Worm (Caenorhabditis elegans): ENCODE measurements around the gene clec-221.

Gene clec-221

ce11 chrV:10938739-10939138 lies 15.5 kb downstream of the clec-221 start, which contains the start of gene F17C11.11:
Gene F17C11.11 (minus strand): TSS chrV:10938817.
- TF ChIP-seq lin-32 (GFP tag; optimal IDR thresholded peaks at IDR 0.05): no peak
- TF ChIP-seq elt-1 (tag; optimal IDR thresholded peaks at IDR 0.05; ENCODE audit: borderline replicate concordance, insufficient read depth): no peak
- TF ChIP-seq drap-1 (GFP tag; optimal IDR thresholded peaks at IDR 0.05): no peak
- no peak for TF ChIP-seq zip-8 (tag; optimal IDR thresholded peaks at IDR 0.05)
- no peak for TF ChIP-seq mep-1 (tag; optimal IDR thresholded peaks at IDR 0.05)
- peak; percentile 5 for TF ChIP-seq hlh-1 (tag; optimal IDR thresholded peaks at IDR 0.05)
- TF ChIP-seq nhr-28 (tag; optimal IDR thresholded peaks at IDR 0.05): no peak

- TF ChIP-seq ceh-43 (GFP tag; optimal IDR thresholded peaks at IDR 0.05) (no peak), ztf-11 (tag; optimal IDR thresholded peaks at IDR 0.05) (no peak), pha-4 (tag; optimal IDR thresholded peaks at IDR 0.05) (no peak), unc-39 (tag; optimal IDR thresholded peaks at IDR 0.05) (no peak), nhr-237 (tag; optimal IDR thresholded peaks at IDR 0.05) (no peak), hlh-1 (tag; optimal IDR thresholded peaks at IDR 0.05) (no peak), mab-5 (tag; optimal IDR thresholded peaks at IDR 0.05) (no peak), nhr-2 (tag; optimal IDR thresholded peaks at IDR 0.05) (no peak), elt-3 (tag; optimal IDR thresholded peaks at IDR 0.05) (no peak), mep-1 (tag; optimal IDR thresholded peaks at IDR 0.05) (no peak), snpc-4 (tag; optimal IDR thresholded peaks at IDR 0.05) (no peak), sptf-1 (tag; optimal IDR thresholded peaks at IDR 0.05) (no peak), lin-32 (GFP tag; optimal IDR thresholded peaks at IDR 0.05) (no peak), ceh-83 (GFP tag; optimal IDR thresholded peaks at IDR 0.05) (no peak), nhr-28 (tag; optimal IDR thresholded peaks at IDR 0.05) (no peak), M03D4.4 (tag; optimal IDR thresholded peaks at IDR 0.05) (no peak), nhr-12 (tag; optimal IDR thresholded peaks at IDR 0.05) (no peak), cnd-1 (tag; optimal IDR thresholded peaks at IDR 0.05) (no peak)
Measured at ce11 chrV:10937294-10937693, 16.9 kb downstream of the clec-221 start.

ce11 chrV:10936681-10937080 lies 17.6 kb downstream of the clec-221 start, which contains the start of gene F17C11.12:
Gene F17C11.12 (minus strand): TSS chrV:10936920.
- no peak for TF ChIP-seq pha-4 (tag; optimal IDR thresholded peaks at IDR 0.05)
- TF ChIP-seq snpc-4 (tag; optimal IDR thresholded peaks at IDR 0.05): no peak
- TF ChIP-seq sem-2 (GFP tag; optimal IDR thresholded peaks at IDR 0.05): no peak
- no peak for TF ChIP-seq nhr-2 (tag; optimal IDR thresholded peaks at IDR 0.05)
- no peak for TF ChIP-seq lsy-2 (tag; optimal IDR thresholded peaks at IDR 0.05)
- TF ChIP-seq nhr-76 (tag; optimal IDR thresholded peaks at IDR 0.05): no peak
- TF ChIP-seq lin-13 (tag; optimal IDR thresholded peaks at IDR 0.05): no peak
- TF ChIP-seq M03D4.4 (tag; optimal IDR thresholded peaks at IDR 0.05): no peak
- no peak for TF ChIP-seq bed-3 (GFP tag; optimal IDR thresholded peaks at IDR 0.05)
- TF ChIP-seq nhr-237 (tag; optimal IDR thresholded peaks at IDR 0.05): no peak
- no peak for TF ChIP-seq ztf-11 (tag; optimal IDR thresholded peaks at IDR 0.05)
- no peak for TF ChIP-seq nhr-28 (tag; optimal IDR thresholded peaks at IDR 0.05)

ce11 chrV:10932411-10932810 lies 21.8 kb downstream of the clec-221 start, which contains the start of gene F58B4.5:
Gene F58B4.5 (plus strand): TSS chrV:10932693.
- no peak for TF ChIP-seq pha-4 (tag; optimal IDR thresholded peaks at IDR 0.05)
- TF ChIP-seq ces-1 (GFP tag; optimal IDR thresholded peaks at IDR 0.05): no peak
- no peak for TF ChIP-seq ham-2 (GFP tag; optimal IDR thresholded peaks at IDR 0.05)
- no peak for TF ChIP-seq mab-5 (tag; optimal IDR thresholded peaks at IDR 0.05)
- TF ChIP-seq nhr-76 (tag; optimal IDR thresholded peaks at IDR 0.05): no peak
- TF ChIP-seq drap-1 (GFP tag; optimal IDR thresholded peaks at IDR 0.05): no peak
- no peak for TF ChIP-seq blmp-1 (tag; optimal IDR thresholded peaks at IDR 0.05)
- no peak for TF ChIP-seq lsy-2 (tag; optimal IDR thresholded peaks at IDR 0.05)

- no peak for TF ChIP-seq lin-32 (GFP tag; optimal IDR thresholded peaks at IDR 0.05)
- TF ChIP-seq ztf-11 (tag; optimal IDR thresholded peaks at IDR 0.05): no peak
- TF ChIP-seq elt-3 (tag; optimal IDR thresholded peaks at IDR 0.05): no peak
Measured at ce11 chrV:10931189-10931588, 23.0 kb downstream of the clec-221 start, which contains the start of gene scvp-1. Gene scvp-1 (minus strand): TSS chrV:10931289.

- TF ChIP-seq nhr-2 (tag; optimal IDR thresholded peaks at IDR 0.05) (no peak), nhr-76 (tag; optimal IDR thresholded peaks at IDR 0.05) (no peak), unc-39 (tag; optimal IDR thresholded peaks at IDR 0.05) (no peak), zip-8 (tag; optimal IDR thresholded peaks at IDR 0.05) (no peak), mab-5 (tag; optimal IDR thresholded peaks at IDR 0.05) (no peak), mep-1 (tag; optimal IDR thresholded peaks at IDR 0.05) (no peak), ceh-43 (GFP tag; optimal IDR thresholded peaks at IDR 0.05) (no peak), ztf-11 (tag; optimal IDR thresholded peaks at IDR 0.05) (no peak), ceh-39 (tag; optimal IDR thresholded peaks at IDR 0.05) (no peak), flh-1 (GFP tag; optimal IDR thresholded peaks at IDR 0.05) (no peak), nhr-28 (tag; optimal IDR thresholded peaks at IDR 0.05) (no peak), unc-120 (tag; optimal IDR thresholded peaks at IDR 0.05; ENCODE audit: poor library complexity, severe bottlenecking) (no peak), ces-1 (GFP tag; optimal IDR thresholded peaks at IDR 0.05) (no peak), nhr-237 (tag; optimal IDR thresholded peaks at IDR 0.05) (no peak), pha-4 (tag; optimal IDR thresholded peaks at IDR 0.05) (no peak), M03D4.4 (tag; optimal IDR thresholded peaks at IDR 0.05) (no peak), unc-62 (GFP tag; optimal IDR thresholded peaks at IDR 0.05) (no peak), sptf-1 (tag; optimal IDR thresholded peaks at IDR 0.05) (no peak), nhr-12 (tag; optimal IDR thresholded peaks at IDR 0.05) (no peak), cnd-1 (tag; optimal IDR thresholded peaks at IDR 0.05) (no peak)
Measured at ce11 chrV:10929511-10929910, 24.7 kb downstream of the clec-221 start, which contains the start of gene F58B4.3. Gene F58B4.3 (plus strand): TSS chrV:10929811.

Measured in whole organism, mixed stage, embryonic.